Fruit fly (Drosophila melanogaster) whole organism: ENCODE results near the gene CG13449.

ENCODE experiments used
- CG8478 ChIP-seq: fragments of >200 bp; optimal IDR thresholded peaks from 2 replicates; lab custom pipeline; 2018; ENCODE audit warnings: inconsistent platforms
- EcR ChIP-seq, 2 experiments: fragments of >200 bp; optimal IDR thresholded peaks; 2 replicates each; lab custom pipeline; 2017; ENCODE audit warnings: missing biosample characterization in 2 of 2, missing genetic modification characterization in 2 of 2, missing genetic modification reagents in 2 of 2
- pan ChIP-seq: fragments of >200 bp; optimal IDR thresholded peaks from 2 replicates; lab custom pipeline; 2017
- psq ChIP-seq: fragments of >200 bp; optimal IDR thresholded peaks from 2 replicates; lab custom pipeline; 2017
- usp ChIP-seq: fragments of >200 bp; optimal IDR thresholded peaks from 2 replicates; lab custom pipeline; 2017; ENCODE audit warnings: missing biosample characterization, missing genetic modification characterization, mixed read lengths

DNA sequence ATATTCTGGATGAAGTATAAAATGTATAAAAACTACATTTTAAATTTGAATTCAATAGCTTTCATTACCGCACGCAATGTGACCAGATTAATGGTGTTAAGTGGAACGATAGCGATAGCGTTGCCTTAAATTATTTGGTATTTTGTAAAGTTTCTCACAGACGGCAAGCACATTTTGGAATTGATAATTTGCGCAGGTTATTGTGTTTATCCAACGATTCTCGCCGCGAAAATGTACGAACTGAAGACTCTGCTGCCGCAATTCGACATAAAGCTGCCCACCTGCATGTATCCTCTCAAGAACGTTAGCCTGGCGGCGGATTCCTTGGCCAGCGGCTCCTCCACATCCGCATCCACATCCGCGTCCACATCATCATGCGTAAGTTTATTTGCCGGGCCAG lies 29.1 kb downstream of the CG13449 start, which contains the start of gene AIMP2:
- TF ChIP-seq usp (GFP tag; lab: Kevin White, UChicago): no peak
- no peak for TF ChIP-seq pan (lab: Kevin White, UChicago)
- no peak for TF ChIP-seq CG8478 (lab: Kevin White, UChicago)
- no peak for TF ChIP-seq psq (lab: Kevin White, UChicago)
- no peak for TF ChIP-seq EcR (GFP tag; optimal IDR thresholded peaks at IDR 0.05; lab: Kevin White, UChicago)
